Fruit fly (Drosophila melanogaster) whole organism, embryonic: Measurements from ENCODE around the gene CG11674.

ENCODE experiments used
- Bdp1 ChIP-seq: fragments of 200-800 bp; sonication (Bioruptor generic); optimal IDR thresholded peaks from 3 replicates; lab custom pipeline; 2016; ENCODE audit warnings: missing biosample characterization, missing genetic modification characterization
- BtbVII ChIP-seq: fragments of 200-800 bp; sonication (Bioruptor generic); optimal IDR thresholded peaks from 3 replicates; lab custom pipeline; 2017; ENCODE audit warnings: missing biosample characterization, mild to moderate bottlenecking, missing genetic modification characterization
- CG10147 ChIP-seq: fragments of 200-800 bp; sonication (Bioruptor generic); optimal IDR thresholded peaks from 2 replicates; lab custom pipeline; 2019; ENCODE audit warnings: missing biosample characterization, mild to moderate bottlenecking, missing genetic modification characterization, moderate library complexity
- CG10366 ChIP-seq: fragments of 200-800 bp; sonication (Bioruptor generic); IDR thresholded peaks from 2 replicates; pipeline ENCODE4 v1.3.6; 2022; ENCODE audit warnings: missing biosample characterization, missing genetic modification characterization
- CG12236 ChIP-seq: fragments of 200-800 bp; sonication (Bioruptor generic); optimal IDR thresholded peaks from 2 replicates; lab custom pipeline; 2016; ENCODE audit warnings: missing biosample characterization, missing genetic modification characterization
- CG12391 ChIP-seq: fragments of 200-800 bp; sonication (Bioruptor generic); optimal IDR thresholded peaks from 3 replicates; lab custom pipeline; 2018; ENCODE audit warnings: missing biosample characterization, mild to moderate bottlenecking, missing genetic modification characterization, moderate library complexity
- CG12659 ChIP-seq: fragments of 200-800 bp; sonication (Bioruptor generic); optimal IDR thresholded peaks from 3 replicates; lab custom pipeline; 2017; ENCODE audit warnings: mild to moderate bottlenecking, missing biosample characterization, missing genetic modification reagents, missing genetic modification characterization
- CG12744 ChIP-seq: fragments of 200-800 bp; sonication (Bioruptor generic); optimal IDR thresholded peaks from 2 replicates; lab custom pipeline; 2016; ENCODE audit warnings: missing biosample characterization, missing genetic modification characterization
- CG13775 ChIP-seq: fragments of 200-800 bp; sonication (Bioruptor generic); optimal IDR thresholded peaks from 3 replicates; lab custom pipeline; 2017; ENCODE audit warnings: missing biosample characterization, mild to moderate bottlenecking, missing genetic modification characterization
- CG17359 ChIP-seq: fragments of 200-800 bp; sonication (Bioruptor generic); optimal IDR thresholded peaks from 3 replicates; lab custom pipeline; 2018; ENCODE audit warnings: missing biosample characterization, mild to moderate bottlenecking, missing genetic modification characterization, moderate library complexity
- CG1832 ChIP-seq: fragments of 200-800 bp; sonication (Bioruptor generic); optimal IDR thresholded peaks from 2 replicates; lab custom pipeline; 2017; ENCODE audit warnings: missing biosample characterization, mild to moderate bottlenecking, missing genetic modification characterization, inconsistent platforms
- CG18599 ChIP-seq: fragments of 200-800 bp; sonication (Bioruptor generic); optimal IDR thresholded peaks from 3 replicates; lab custom pipeline; 2017; ENCODE audit warnings: missing biosample characterization, missing genetic modification characterization, mild to moderate bottlenecking, moderate library complexity, missing genetic modification reagents
- CG2875 ChIP-seq: fragments of 200-800 bp; sonication (Bioruptor generic); optimal IDR thresholded peaks from 2 replicates; lab custom pipeline; 2017; ENCODE audit warnings: missing biosample characterization, mild to moderate bottlenecking, missing genetic modification characterization, missing genetic modification reagents
- CG3281 ChIP-seq: fragments of 200-800 bp; sonication (Bioruptor generic); optimal IDR thresholded peaks from 3 replicates; lab custom pipeline; 2017; ENCODE audit warnings: missing biosample characterization, mild to moderate bottlenecking, missing genetic modification characterization
- CG34224 ChIP-seq: fragments of 200-800 bp; sonication (Bioruptor generic); IDR thresholded peaks from 3 replicates; pipeline ENCODE4 v1.3.6; 2022; ENCODE audit warnings: missing biosample characterization, missing genetic modification characterization; ENCODE audit not compliant: partially characterized antibody
- CG3847 ChIP-seq: fragments of 200-800 bp; sonication (Bioruptor generic); IDR thresholded peaks from 2 replicates; pipeline ENCODE4 v1.3.6; 2022; ENCODE audit warnings: missing biosample characterization, missing genetic modification characterization
- CG4282 ChIP-seq: fragments of 200-800 bp; sonication (Bioruptor generic); optimal IDR thresholded peaks from 2 replicates; lab custom pipeline; 2016; ENCODE audit warnings: missing biosample characterization, missing genetic modification characterization
- CG4328 ChIP-seq: fragments of 200-800 bp; sonication (Bioruptor generic); optimal IDR thresholded peaks from 3 replicates; lab custom pipeline; 2017; ENCODE audit warnings: missing biosample characterization, missing genetic modification reagents, missing genetic modification characterization
- CG4404 ChIP-seq: fragments of 200-800 bp; sonication (Bioruptor generic); IDR thresholded peaks from 2 replicates; pipeline ENCODE4 v1.3.6; 2022; ENCODE audit warnings: missing biosample characterization, missing genetic modification characterization
- CG5180 ChIP-seq: fragments of 200-800 bp; sonication (Bioruptor generic); optimal IDR thresholded peaks from 3 replicates; lab custom pipeline; 2017; ENCODE audit warnings: missing biosample characterization, missing genetic modification characterization, mild to moderate bottlenecking, moderate library complexity, missing genetic modification reagents
- CG7928 ChIP-seq: fragments of 200-800 bp; sonication (Bioruptor generic); optimal IDR thresholded peaks from 2 replicates; lab custom pipeline; 2017; ENCODE audit warnings: missing biosample characterization, mild to moderate bottlenecking, missing genetic modification characterization
- Dip3 ChIP-seq: fragments of 200-800 bp; sonication (Bioruptor generic); optimal IDR thresholded peaks from 3 replicates; lab custom pipeline; 2016; ENCODE audit warnings: missing biosample characterization, missing genetic modification characterization
- Fer2 ChIP-seq: fragments of 200-800 bp; sonication (Bioruptor generic); optimal IDR thresholded peaks from 2 replicates; lab custom pipeline; 2018; ENCODE audit warnings: missing biosample characterization, mild to moderate bottlenecking, missing genetic modification characterization, moderate library complexity
- HLH4C ChIP-seq: fragments of 200-800 bp; sonication (Bioruptor generic); IDR thresholded peaks from 3 replicates; pipeline ENCODE4 v1.3.6; 2022; ENCODE audit warnings: missing biosample characterization, missing genetic modification characterization; ENCODE audit not compliant: partially characterized antibody
- HmgD ChIP-seq: fragments of 200-800 bp; sonication (Bioruptor generic); optimal IDR thresholded peaks from 3 replicates; lab custom pipeline; 2016; ENCODE audit warnings: missing biosample characterization, missing genetic modification characterization
- Hmx ChIP-seq: fragments of 200-800 bp; sonication (Bioruptor generic); optimal IDR thresholded peaks from 2 replicates; lab custom pipeline; 2016; ENCODE audit warnings: missing biosample characterization, missing genetic modification characterization
- Hr78 ChIP-seq, 2 experiments: fragments of 200-800 bp in 1 of 2; fragments of >200 bp in 1 of 2; sonication (Bioruptor generic) in 1 of 2; optimal IDR thresholded peaks; 2 replicates each; lab custom pipeline; 2017 to 2019; ENCODE audit warnings: missing biosample characterization in 2 of 2, missing genetic modification characterization in 2 of 2, mild to moderate bottlenecking in 1 of 2, moderate library complexity in 1 of 2
- MTF-1 ChIP-seq: fragments of 200-800 bp; sonication (Bioruptor generic); optimal IDR thresholded peaks from 2 replicates; lab custom pipeline; 2018; ENCODE audit warnings: missing biosample characterization, mild to moderate bottlenecking, missing genetic modification characterization, borderline replicate concordance
- Oli ChIP-seq: fragments of 200-800 bp; sonication (Bioruptor generic); optimal IDR thresholded peaks from 2 replicates; lab custom pipeline; 2018; ENCODE audit warnings: missing biosample characterization, mild to moderate bottlenecking, missing genetic modification characterization, moderate library complexity
- Trl ChIP-seq, 3 experiments: fragments of >200 bp in 2 of 3; fragments of 200-800 bp in 1 of 3; sonication (Bioruptor generic) in 1 of 3; optimal IDR thresholded peaks; 2 replicates in 1 of 3; 3 replicates in 2 of 3; lab custom pipeline; 2016 to 2017; ENCODE audit warnings: missing biosample characterization in 1 of 3, missing genetic modification characterization in 1 of 3
- ac ChIP-seq: fragments of 200-800 bp; sonication (Bioruptor generic); optimal IDR thresholded peaks from 3 replicates; lab custom pipeline; 2017; ENCODE audit warnings: missing biosample characterization, mild to moderate bottlenecking, missing genetic modification characterization
- ato ChIP-seq: fragments of 200-800 bp; sonication (Bioruptor generic); IDR thresholded peaks from 2 replicates; pipeline ENCODE4 v1.3.6; 2022; ENCODE audit warnings: missing biosample characterization, missing genetic modification characterization; ENCODE audit not compliant: partially characterized antibody
- btn ChIP-seq: fragments of 200-800 bp; sonication (Bioruptor generic); optimal IDR thresholded peaks from 2 replicates; lab custom pipeline; 2016; ENCODE audit warnings: missing biosample characterization, missing genetic modification characterization
- cato ChIP-seq: fragments of 200-800 bp; sonication (Bioruptor generic); optimal IDR thresholded peaks from 2 replicates; lab custom pipeline; 2016; ENCODE audit warnings: missing biosample characterization, missing genetic modification characterization, borderline replicate concordance
- eve ChIP-seq, 2 experiments: fragments of >200 bp; optimal IDR thresholded peaks; 2 replicates each; lab custom pipeline; 2017; ENCODE audit warnings: missing biosample characterization in 2 of 2, missing genetic modification characterization in 2 of 2
- fd102C ChIP-seq: fragments of 200-800 bp; sonication (Bioruptor generic); optimal IDR thresholded peaks from 2 replicates; lab custom pipeline; 2018; ENCODE audit warnings: missing biosample characterization, mild to moderate bottlenecking, missing genetic modification characterization, moderate library complexity
- fd3F ChIP-seq: fragments of 200-800 bp; sonication (Bioruptor generic); optimal IDR thresholded peaks from 2 replicates; lab custom pipeline; 2018; ENCODE audit warnings: missing biosample characterization, mild to moderate bottlenecking, missing genetic modification characterization, moderate library complexity
- fru ChIP-seq: fragments of >200 bp; optimal IDR thresholded peaks from 2 replicates; lab custom pipeline; 2017
- gcm2 ChIP-seq: fragments of 200-800 bp; sonication (Bioruptor generic); optimal IDR thresholded peaks from 2 replicates; lab custom pipeline; 2016; ENCODE audit warnings: missing biosample characterization, missing genetic modification characterization
- mld ChIP-seq: fragments of 200-800 bp; sonication (Bioruptor generic); IDR thresholded peaks from 3 replicates; pipeline ENCODE4 v1.3.6; 2022; ENCODE audit warnings: missing biosample characterization, missing genetic modification characterization; ENCODE audit not compliant: partially characterized antibody
- nom ChIP-seq: fragments of 200-800 bp; sonication (Bioruptor generic); optimal IDR thresholded peaks from 2 replicates; lab custom pipeline; 2017; ENCODE audit warnings: missing biosample characterization, missing genetic modification characterization, mild to moderate bottlenecking, moderate library complexity, missing genetic modification reagents
- pb ChIP-seq: fragments of 200-800 bp; sonication (Bioruptor generic); optimal IDR thresholded peaks from 3 replicates; lab custom pipeline; 2016; ENCODE audit warnings: missing biosample characterization, missing genetic modification characterization
- pros ChIP-seq: fragments of 200-800 bp; sonication (Bioruptor generic); optimal IDR thresholded peaks from 3 replicates; lab custom pipeline; 2019; ENCODE audit warnings: missing biosample characterization, mild to moderate bottlenecking, missing genetic modification characterization, moderate library complexity
- sisA ChIP-seq: fragments of 200-800 bp; sonication (Bioruptor generic); IDR thresholded peaks from 2 replicates; pipeline ENCODE4 v1.3.6; 2022; ENCODE audit warnings: missing biosample characterization, missing genetic modification characterization
- slou ChIP-seq: fragments of 200-800 bp; sonication (Bioruptor generic); optimal IDR thresholded peaks from 3 replicates; lab custom pipeline; 2016; ENCODE audit warnings: missing biosample characterization, missing genetic modification characterization
- stwl ChIP-seq: fragments of 200-800 bp; sonication (Bioruptor generic); optimal IDR thresholded peaks from 3 replicates; lab custom pipeline; 2018; ENCODE audit warnings: missing biosample characterization, mild to moderate bottlenecking, missing genetic modification characterization, moderate library complexity
- tap ChIP-seq: fragments of 200-800 bp; optimal IDR thresholded peaks from 3 replicates; lab custom pipeline; 2019; ENCODE audit warnings: missing biosample characterization, mild to moderate bottlenecking, missing genetic modification characterization, moderate library complexity
- vfl ChIP-seq: fragments of 200-800 bp; sonication (Bioruptor generic); optimal IDR thresholded peaks from 2 replicates; lab custom pipeline; 2016; ENCODE audit warnings: missing biosample characterization, missing genetic modification characterization
- wor ChIP-seq: fragments of 200-800 bp; sonication (Bioruptor generic); IDR thresholded peaks from 2 replicates; pipeline ENCODE4 v1.3.6; 2022; ENCODE audit warnings: missing biosample characterization, missing genetic modification characterization
- yki ChIP-seq: fragments of >200 bp; optimal IDR thresholded peaks from 3 replicates; lab custom pipeline; 2018

The CG11674 gene

DNA sequence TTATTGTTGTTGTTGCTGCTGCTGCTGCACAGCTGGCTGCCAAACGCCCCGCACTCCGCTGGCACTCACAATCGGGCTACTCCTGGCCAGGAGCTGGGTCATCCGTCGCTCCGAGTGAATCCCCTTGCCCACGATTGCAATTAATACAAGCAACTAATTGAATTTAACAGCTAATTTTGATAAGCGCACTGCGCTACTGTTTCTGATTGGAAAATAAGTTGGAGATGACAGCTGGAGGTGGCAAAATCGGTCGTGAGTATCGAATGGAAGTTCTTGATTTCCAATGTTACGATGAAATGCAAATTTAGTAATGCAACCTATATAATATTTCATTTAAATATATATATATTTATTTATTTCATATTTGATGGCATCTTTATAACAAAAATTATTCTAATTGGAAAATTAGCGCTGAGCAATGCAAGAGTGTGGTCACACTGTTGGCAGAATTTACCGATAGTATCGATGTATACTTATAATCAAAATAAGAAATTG is 8.2 kb upstream of the CG11674 start, which contains the start of gene CG42271 (continued):
- TF ChIP-seq HLH4C (GFP tag; lab: Robert Waterston, UW) (peak; percentile 91), Dip3 (GFP tag; lab: Kevin White, UChicago) (no peak), fd102C (GFP tag; lab: Kevin White, UChicago) (no peak), pb (GFP tag; lab: Kevin White, UChicago) (no peak), CG5180 (no peak), Hmx (GFP tag; lab: Kevin White, UChicago) (no peak), MTF-1 (GFP tag; lab: Kevin White, UChicago) (no peak), btn (no peak), BtbVII (GFP tag; lab: Kevin White, UChicago) (peak; percentile 3), ac (GFP tag; lab: Kevin White, UChicago) (no peak), CG10147 (GFP tag; lab: Kevin White, UChicago) (peak; percentile 21), HmgD (GFP tag; lab: Kevin White, UChicago) (no peak), CG7928 (GFP tag; lab: Kevin White, UChicago) (no peak), CG17359 (tag; lab: Kevin White, UChicago) (peak; percentile 34), wor (no peak), tap (tag; lab: Kevin White, UChicago) (no peak), CG4282 (GFP tag; lab: Kevin White, UChicago) (no peak), Trl (optimal IDR thresholded peaks at IDR 0.05; lab: Kevin White, UChicago) (no peak), Trl (GFP tag; optimal IDR thresholded peaks at IDR 0.05; lab: Kevin White, UChicago) (no peak), CG12236 (no peak), CG18599 (peak; percentile 42), slou (no peak), Hr78 (GFP tag; optimal IDR thresholded peaks at IDR 0.05; lab: Kevin White, UChicago) (no peak), CG3281 (no peak), fru (lab: Kevin White, UChicago) (no peak), CG3847 (GFP tag; lab: Robert Waterston, UW) (peak; percentile 48), CG12744 (GFP tag; lab: Kevin White, UChicago) (no peak), CG13775 (GFP tag; lab: Kevin White, UChicago) (peak; percentile 69), CG2875 (GFP tag; lab: Kevin White, UChicago) (no peak), nom (GFP tag; lab: Kevin White, UChicago) (no peak), pros (GFP tag; lab: Kevin White, UChicago) (no peak), mld (GFP tag; lab: Robert Waterston, UW) (peak; percentile 87), CG4404 (GFP tag; lab: Robert Waterston, UW) (no peak; the same call in 1 of the 2 replicates), gcm2 (no peak), CG34224 (GFP tag; lab: Robert Waterston, UW) (peak; percentile 94), sisA (GFP tag; lab: Robert Waterston, UW) (no peak), Oli (tag; lab: Kevin White, UChicago) (peak; percentile 7), ato (peak; percentile 74), fd3F (GFP tag; lab: Kevin White, UChicago) (peak; percentile 36), yki (lab: Kevin White, UChicago) (no peak), eve (GFP tag; optimal IDR thresholded peaks at IDR 0.05; lab: Kevin White, UChicago) (no peak), Fer2 (tag; lab: Kevin White, UChicago) (no peak), cato (no peak), CG12391 (tag; lab: Kevin White, UChicago) (peak; percentile 65), CG12659 (GFP tag; lab: Kevin White, UChicago) (peak; percentile 79), CG1832 (GFP tag; lab: Kevin White, UChicago) (no peak), CG4328 (GFP tag; lab: Kevin White, UChicago) (peak; percentile 22), CG10366 (GFP tag; lab: Robert Waterston, UW) (no peak), Bdp1 (no peak), vfl (GFP tag; lab: Kevin White, UChicago) (no peak), stwl (tag; lab: Kevin White, UChicago) (peak; percentile 76)
